ENCODE assay signal across 1 fruit fly cellular context in genomic region chr2L:3107988-3108678, dm6.
TF ChIP-seq lines count a peak whose summit lies in the region.

No protein-coding gene starts in this region.

TF ChIP-seq in whole organism, embryonic, 481 proteins besides CTCF, POLR2A, EP300 and RAD21 (continued from another document):
- TF ChIP-seq Hey (tag; optimal IDR thresholded peaks at IDR 0.05; lab: Kevin White, UChicago) (no peak), onecut (GFP tag; IDR thresholded peaks at IDR 0.05; lab: Robert Waterston, UW) (no peak), Med (GFP tag; lab: Kevin White, UChicago) (peak; percentile 53), gce (GFP tag; IDR thresholded peaks at IDR 0.05; lab: Robert Waterston, UW) (no peak; the same call in 2 of the 3 replicates), sug (tag; optimal IDR thresholded peaks at IDR 0.05; lab: Kevin White, UChicago) (peak; percentile 2), CG12659 (GFP tag; optimal IDR thresholded peaks at IDR 0.05; lab: Kevin White, UChicago) (peak; percentile 3), GATAe (GFP tag; conservative IDR thresholded peaks at IDR 0.05; lab: Robert Waterston, UW) (no peak), CG12769 (tag; optimal IDR thresholded peaks at IDR 0.05; lab: Kevin White, UChicago) (peak; percentile 8), CG1792 (GFP tag; optimal IDR thresholded peaks at IDR 0.05; lab: Kevin White, UChicago) (no peak), ci (GFP tag; IDR thresholded peaks at IDR 0.05; lab: Robert Waterston, UW) (0 out of 3 replicates have a peak, but pooled peaks have one; percentile 16), NC2α (GFP tag; optimal IDR thresholded peaks at IDR 0.05; lab: Kevin White, UChicago) (no peak), ERR (GFP tag; optimal IDR thresholded peaks at IDR 0.05; lab: Kevin White, UChicago) (no peak), CG13894 (tag; optimal IDR thresholded peaks at IDR 0.05; lab: Kevin White, UChicago) (peak; percentile 1), CG16779 (GFP tag; IDR thresholded peaks at IDR 0.05; lab: Robert Waterston, UW) (0 out of 2 replicates have a peak, but pooled peaks have one; percentile 5), pros (GFP tag; optimal IDR thresholded peaks at IDR 0.05; lab: Kevin White, UChicago) (peak; percentile 78), Lpt (GFP tag; optimal IDR thresholded peaks at IDR 0.05; lab: Kevin White, UChicago) (no peak), lab (GFP tag; optimal IDR thresholded peaks at IDR 0.05; lab: Kevin White, UChicago) (peak; percentile 51), Spps (tag; optimal IDR thresholded peaks at IDR 0.05; lab: Kevin White, UChicago) (no peak), CG31365 (tag; optimal IDR thresholded peaks at IDR 0.05; lab: Kevin White, UChicago) (peak; percentile 99), knrl (GFP tag; IDR thresholded peaks at IDR 0.05; lab: Robert Waterston, UW; ENCODE audit: partially characterized antibody) (peak; percentile 44; the same call in 1 of the 3 replicates), HmgZ (tag; optimal IDR thresholded peaks at IDR 0.05; lab: Kevin White, UChicago) (peak; percentile 78), HLHmδ (GFP tag; optimal IDR thresholded peaks at IDR 0.05; lab: Kevin White, UChicago) (peak; percentile 17)
